Worm (Caenorhabditis elegans): ENCODE data around the gene F58A4.6.

The F58A4.6 gene

DNA sequence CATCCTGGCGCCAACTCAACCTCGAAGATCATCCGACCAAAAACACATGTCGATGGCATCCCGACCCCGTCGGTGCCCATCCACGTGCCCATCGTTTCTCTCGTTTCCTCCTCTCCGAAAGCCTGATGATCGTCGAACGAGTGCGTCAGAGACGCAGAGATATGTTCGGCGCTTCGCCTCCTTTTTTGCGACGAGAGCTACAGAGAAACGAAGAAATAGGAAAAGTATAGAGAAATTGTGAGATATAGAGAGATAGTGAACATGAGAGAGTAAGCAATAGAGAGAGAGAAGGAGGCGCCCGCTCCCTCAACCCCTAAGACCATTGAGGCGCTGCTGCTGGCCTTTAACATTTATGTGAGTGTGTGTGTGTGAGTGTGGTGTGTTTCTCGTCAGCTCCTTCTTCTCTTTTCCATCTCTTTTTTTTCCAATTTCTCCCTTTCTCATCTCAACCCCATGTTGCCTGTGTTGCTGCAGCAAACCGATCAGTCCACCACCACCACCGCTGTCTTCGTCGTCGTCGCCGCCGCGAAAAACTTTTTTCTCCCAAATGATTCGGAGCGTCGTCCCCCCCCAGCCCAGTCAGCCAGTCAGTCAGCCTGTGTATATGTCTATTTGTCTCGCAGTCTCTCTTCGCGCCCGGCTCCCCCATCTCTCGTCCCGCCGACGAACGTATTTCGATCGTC, 4.9 kb downstream of the F58A4.6 start, which contains the start of gene hlh-11 (continued):
- TF ChIP-seq lin-39 (tag; optimal IDR thresholded peaks at IDR 0.05): peak; percentile 2
- no peak for TF ChIP-seq vab-15 (tag; optimal IDR thresholded peaks at IDR 0.05)
- peak; percentile 98 for TF ChIP-seq nhr-71 (tag; optimal IDR thresholded peaks at IDR 0.05)
- TF ChIP-seq nhr-28 (tag; optimal IDR thresholded peaks at IDR 0.05): no peak
- peak; percentile 51 for TF ChIP-seq egl-13 (tag; optimal IDR thresholded peaks at IDR 0.05)
- peak; percentile 59 for TF ChIP-seq mef-2 (tag; optimal IDR thresholded peaks at IDR 0.05)
- TF ChIP-seq nhr-90 (tag; optimal IDR thresholded peaks at IDR 0.05; ENCODE audit: poor library complexity): peak; percentile 85
- peak; percentile 65 for TF ChIP-seq isw-1 (GFP tag; IDR thresholded peaks at IDR 0.05)
- peak; percentile 77 for TF ChIP-seq xbp-1 (tag; optimal IDR thresholded peaks at IDR 0.05)
- peak; percentile 90 for TF ChIP-seq lir-3 (tag; optimal IDR thresholded peaks at IDR 0.05; ENCODE audit: poor library complexity)
- peak; percentile 27 for TF ChIP-seq pqm-1 (tag; optimal IDR thresholded peaks at IDR 0.05)
- TF ChIP-seq ama-1 (optimal IDR thresholded peaks at IDR 0.05): no peak
- peak; percentile 81 for TF ChIP-seq blmp-1 (tag; optimal IDR thresholded peaks at IDR 0.05)
- no peak for TF ChIP-seq hpl-2 (GFP tag; optimal IDR thresholded peaks at IDR 0.05)
- peak; percentile 72 for TF ChIP-seq irx-1 (tag; optimal IDR thresholded peaks at IDR 0.05)
- peak; percentile 58 for TF ChIP-seq fos-1 (tag; optimal IDR thresholded peaks at IDR 0.05)
- TF ChIP-seq Y116A8C.19 (tag; optimal IDR thresholded peaks at IDR 0.05; ENCODE audit: borderline replicate concordance): no peak
- peak; percentile 92 for TF ChIP-seq ztf-4 (tag; optimal IDR thresholded peaks at IDR 0.05)
- TF ChIP-seq zip-4 (GFP tag; optimal IDR thresholded peaks at IDR 0.05): peak; percentile 44
- TF ChIP-seq aha-1 (tag; optimal IDR thresholded peaks at IDR 0.05): peak; percentile 41
- peak; percentile 81 for TF ChIP-seq lin-13 (GFP tag; optimal IDR thresholded peaks at IDR 0.05)
- TF ChIP-seq rnt-1 (tag; optimal IDR thresholded peaks at IDR 0.05): peak; percentile 93
- peak; percentile 71 for TF ChIP-seq skn-1 (tag; optimal IDR thresholded peaks at IDR 0.05)
- TF ChIP-seq lin-15B (tag; optimal IDR thresholded peaks at IDR 0.05): peak; percentile 38
- peak; percentile 51 to 81 (median 70) for TF ChIP-seq ceh-82 (tag; optimal IDR thresholded peaks at IDR 0.05)
- no peak for TF ChIP-seq C34B4.2 (tag; optimal IDR thresholded peaks at IDR 0.05)
- no peak for TF ChIP-seq nhr-12 (tag; optimal IDR thresholded peaks at IDR 0.05)
- TF ChIP-seq zag-1 (tag; optimal IDR thresholded peaks at IDR 0.05): peak; percentile 87
- TF ChIP-seq tbx-2 (tag; optimal IDR thresholded peaks at IDR 0.05): peak; percentile 94
- peak; percentile 95 for TF ChIP-seq mep-1 (tag; optimal IDR thresholded peaks at IDR 0.05)
- TF ChIP-seq ceh-63 (GFP tag; optimal IDR thresholded peaks at IDR 0.05): no peak
- TF ChIP-seq ceh-88 (GFP tag; IDR thresholded peaks at IDR 0.05): peak; percentile 77
- TF ChIP-seq lsy-2 (tag; optimal IDR thresholded peaks at IDR 0.05): peak; percentile 82 to 93
- no peak for TF ChIP-seq hlh-17 (GFP tag; optimal IDR thresholded peaks at IDR 0.05; ENCODE audit: borderline replicate concordance)
- no peak for TF ChIP-seq nhr-84 (tag; optimal IDR thresholded peaks at IDR 0.05)
- TF ChIP-seq ces-1 (GFP tag; optimal IDR thresholded peaks at IDR 0.05): no peak
- TF ChIP-seq jun-1 (tag; optimal IDR thresholded peaks at IDR 0.05): peak; percentile 88
- TF ChIP-seq egl-27 (tag; optimal IDR thresholded peaks at IDR 0.05): peak; percentile 67 to 94
- TF ChIP-seq lin-35 (GFP tag; optimal IDR thresholded peaks at IDR 0.05): peak; percentile 69 to 71
- peak; percentile 59 for TF ChIP-seq sup-37 (GFP tag; optimal IDR thresholded peaks at IDR 0.05)
- peak; percentile 92 for TF ChIP-seq nhr-77 (tag; optimal IDR thresholded peaks at IDR 0.05)
- peak; percentile 95 for TF ChIP-seq swsn-7 (tag; optimal IDR thresholded peaks at IDR 0.05)
- peak; percentile 93 for TF ChIP-seq nhr-47 (tag; optimal IDR thresholded peaks at IDR 0.05)
- TF ChIP-seq C16A3.4 (tag; optimal IDR thresholded peaks at IDR 0.05): peak; percentile 84
- TF ChIP-seq fkh-10 (GFP tag; optimal IDR thresholded peaks at IDR 0.05): peak; percentile 19
- TF ChIP-seq unc-130 (tag; optimal IDR thresholded peaks at IDR 0.05): peak; percentile 58
- peak; percentile 41 for TF ChIP-seq F16B12.6 (tag; optimal IDR thresholded peaks at IDR 0.05)
- TF ChIP-seq ztf-11 (tag; optimal IDR thresholded peaks at IDR 0.05): peak in 1 of 2 experiments; percentile 68
- peak; percentile 28 for TF ChIP-seq mab-9 (GFP tag; IDR thresholded peaks at IDR 0.05)
- TF ChIP-seq nhr-76 (tag; optimal IDR thresholded peaks at IDR 0.05): no peak
- peak; percentile 55 for TF ChIP-seq pax-3 (tag; optimal IDR thresholded peaks at IDR 0.05)
- TF ChIP-seq sptf-1 (tag; optimal IDR thresholded peaks at IDR 0.05): no peak
